Worm (Caenorhabditis elegans) whole organism, early embryonic: ENCODE measurements around the gene Y54G11A.14.
"Not testable (repeated sequence)": the region's sequence is repeated elsewhere in the genome, so short reads cannot be mapped to it uniquely, and the experiment has no call there.

Experiments
- B0310.2 ChIP-seq: sonication (generic microtip); optimal IDR thresholded peaks from 2 replicates; lab custom pipeline; 2016; ENCODE audit warnings: mild to moderate bottlenecking, missing genetic modification characterization, missing compliant biosample characterization
- F13C5.2 ChIP-seq: sonication (generic microtip); optimal IDR thresholded peaks from 2 replicates; lab custom pipeline; 2017; ENCODE audit warnings: mild to moderate bottlenecking, missing genetic modification characterization, inconsistent platforms, missing compliant biosample characterization
- ama-1 ChIP-seq: fragments of 150-350 bp; optimal IDR thresholded peaks from 2 replicates; lab custom pipeline; 2014
- ceh-13 ChIP-seq: fragments of 200-800 bp; sonication (Bioruptor generic); optimal IDR thresholded peaks from 2 replicates; lab custom pipeline; 2018; ENCODE audit warnings: mild to moderate bottlenecking, missing genetic modification characterization, missing compliant biosample characterization
- hmbx-1 ChIP-seq: sonication (generic microtip); optimal IDR thresholded peaks from 2 replicates; lab custom pipeline; 2016; ENCODE audit warnings: mild to moderate bottlenecking, missing genetic modification characterization, missing compliant biosample characterization
- hnd-1 ChIP-seq: sonication (generic microtip); optimal IDR thresholded peaks from 2 replicates; lab custom pipeline; 2016; ENCODE audit warnings: missing genetic modification characterization, missing compliant biosample characterization
- pes-1 ChIP-seq: fragments of 200-800 bp; sonication (Bioruptor generic); IDR thresholded peaks from 2 replicates; pipeline ENCODE4 v1.3.6; 2022; ENCODE audit warnings: missing genetic modification reagents, missing genetic modification characterization, missing compliant biosample characterization
- tbx-37 ChIP-seq: fragments of 200-800 bp; sonication (Bioruptor generic); conservative IDR thresholded peaks from 2 replicates; pipeline ENCODE4 v1.3.6; 2022; ENCODE audit warnings: missing genetic modification reagents, missing genetic modification characterization, missing compliant biosample characterization
- tra-4 ChIP-seq: sonication (generic microtip); optimal IDR thresholded peaks from 2 replicates; lab custom pipeline; 2017; ENCODE audit warnings: missing genetic modification characterization, missing compliant biosample characterization

DNA sequence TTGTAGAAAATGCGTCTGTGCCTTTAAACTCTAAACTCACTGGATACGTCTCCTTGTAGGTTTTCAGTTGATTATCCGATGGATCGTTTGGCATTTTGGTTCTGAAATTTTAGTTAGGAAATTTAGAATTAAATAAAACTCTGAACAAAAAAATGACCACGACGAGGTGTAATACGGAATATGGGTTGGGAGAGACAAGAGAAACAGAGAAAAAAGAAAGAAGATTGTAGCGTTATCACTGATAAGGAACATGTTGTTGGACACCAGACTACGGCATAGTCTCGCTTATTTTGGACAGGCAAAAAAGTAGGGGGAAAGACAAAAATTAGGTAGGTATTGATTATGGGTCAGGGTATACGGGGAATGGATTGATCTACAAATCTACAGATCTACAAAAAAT lies 16.0 kb upstream of the Y54G11A.14 start, which contains the start of gene ctl-2:
- not testable (repeated sequence) for TF ChIP-seq ama-1 (lab: Kevin White, UChicago); B0310.2 (tag; lab: Kevin White, UChicago); hnd-1 (tag; lab: Kevin White, UChicago); pes-1 (GFP tag; lab: Robert Waterston, UW); tra-4 (tag; lab: Kevin White, UChicago); F13C5.2 (tag; lab: Kevin White, UChicago); ceh-13 (GFP tag; lab: Kevin White, UChicago); hmbx-1 (tag; lab: Kevin White, UChicago); tbx-37 (GFP tag; lab: Robert Waterston, UW)
